Worm (Caenorhabditis elegans) whole organism, mixed stage, embryonic: ENCODE measurements around the gene shw-3.

Experiments
- M03D4.4 ChIP-seq: sonication (generic microtip); optimal IDR thresholded peaks from 2 replicates; lab custom pipeline; 2017; ENCODE audit warnings: mild to moderate bottlenecking, missing genetic modification characterization, missing compliant biosample characterization
- blmp-1 ChIP-seq: fragments of 150-350 bp; optimal IDR thresholded peaks from 2 replicates; lab custom pipeline; 2014; ENCODE audit warnings: missing biosample characterization, missing genetic modification characterization
- ceh-39 ChIP-seq: fragments of 150-350 bp; optimal IDR thresholded peaks from 2 replicates; lab custom pipeline; 2014; ENCODE audit warnings: missing biosample characterization, missing genetic modification characterization
- ceh-43 ChIP-seq: fragments of 200-800 bp; sonication (Bioruptor generic); optimal IDR thresholded peaks from 2 replicates; lab custom pipeline; 2018; ENCODE audit warnings: mild to moderate bottlenecking, missing genetic modification characterization, moderate library complexity, missing compliant biosample characterization
- ceh-83 ChIP-seq: fragments of 200-800 bp; sonication (Bioruptor generic); optimal IDR thresholded peaks from 2 replicates; lab custom pipeline; 2018; ENCODE audit warnings: mild to moderate bottlenecking, missing genetic modification characterization, missing compliant biosample characterization
- ces-1 ChIP-seq: fragments of 150-350 bp; optimal IDR thresholded peaks from 2 replicates; lab custom pipeline; 2014; ENCODE audit warnings: missing biosample characterization, missing genetic modification reagents, missing genetic modification characterization
- cnd-1 ChIP-seq: fragments of 200-800 bp; sonication (Bioruptor generic); optimal IDR thresholded peaks from 2 replicates; lab custom pipeline; 2018; ENCODE audit warnings: mild to moderate bottlenecking, missing genetic modification characterization, missing compliant biosample characterization
- drap-1 ChIP-seq: fragments of 200-800 bp; sonication (Bioruptor generic); optimal IDR thresholded peaks from 3 replicates; lab custom pipeline; 2018; ENCODE audit warnings: mild to moderate bottlenecking, missing genetic modification characterization, missing compliant biosample characterization
- flh-1 ChIP-seq: fragments of 200-800 bp; sonication (Bioruptor generic); optimal IDR thresholded peaks from 2 replicates; lab custom pipeline; 2018; ENCODE audit warnings: mild to moderate bottlenecking, missing genetic modification characterization, moderate library complexity, missing compliant biosample characterization
- ham-2 ChIP-seq: fragments of 200-800 bp; sonication (Bioruptor generic); optimal IDR thresholded peaks from 2 replicates; lab custom pipeline; 2018; ENCODE audit warnings: mild to moderate bottlenecking, missing genetic modification characterization, missing compliant biosample characterization
- hlh-1 ChIP-seq: fragments of 150-350 bp; optimal IDR thresholded peaks from 2 replicates; lab custom pipeline; 2014; ENCODE audit warnings: missing biosample characterization, missing genetic modification reagents, missing genetic modification characterization
- lin-13 ChIP-seq: fragments of 150-350 bp; optimal IDR thresholded peaks from 2 replicates; lab custom pipeline; 2014; ENCODE audit warnings: missing biosample characterization, missing genetic modification characterization
- lin-32 ChIP-seq: fragments of 200-800 bp; sonication (Bioruptor generic); optimal IDR thresholded peaks from 2 replicates; lab custom pipeline; 2018; ENCODE audit warnings: mild to moderate bottlenecking, missing genetic modification characterization, missing compliant biosample characterization
- lsy-2 ChIP-seq: fragments of 150-350 bp; optimal IDR thresholded peaks from 2 replicates; lab custom pipeline; 2014; ENCODE audit warnings: missing biosample characterization, missing genetic modification characterization
- mab-5 ChIP-seq: fragments of 150-350 bp; optimal IDR thresholded peaks from 2 replicates; lab custom pipeline; 2014; ENCODE audit warnings: missing biosample characterization, missing genetic modification characterization
- mls-2 ChIP-seq: sonication (generic microtip); optimal IDR thresholded peaks from 2 replicates; lab custom pipeline; 2016; ENCODE audit warnings: mild to moderate bottlenecking, missing genetic modification characterization, moderate library complexity, missing compliant biosample characterization
- nhr-12 ChIP-seq: fragments of 150-350 bp; optimal IDR thresholded peaks from 2 replicates; lab custom pipeline; 2014; ENCODE audit warnings: missing biosample characterization, missing genetic modification characterization
- nhr-2 ChIP-seq: fragments of 150-350 bp; optimal IDR thresholded peaks from 2 replicates; lab custom pipeline; 2014; ENCODE audit warnings: missing biosample characterization, missing genetic modification characterization
- nhr-237 ChIP-seq: fragments of 150-350 bp; optimal IDR thresholded peaks from 2 replicates; lab custom pipeline; 2014; ENCODE audit warnings: missing biosample characterization, missing genetic modification characterization
- nhr-28 ChIP-seq: fragments of 150-350 bp; optimal IDR thresholded peaks from 2 replicates; lab custom pipeline; 2014; ENCODE audit warnings: missing biosample characterization, missing genetic modification characterization
- nhr-76 ChIP-seq: sonication (generic microtip); optimal IDR thresholded peaks from 2 replicates; lab custom pipeline; 2017; ENCODE audit warnings: missing biosample characterization, missing genetic modification characterization
- pha-4 ChIP-seq: fragments of 150-350 bp; optimal IDR thresholded peaks from 2 replicates; lab custom pipeline; 2018; ENCODE audit warnings: missing biosample characterization, missing genetic modification reagents, missing genetic modification characterization
- sem-2 ChIP-seq: fragments of 200-800 bp; sonication (Bioruptor generic); optimal IDR thresholded peaks from 2 replicates; lab custom pipeline; 2018; ENCODE audit warnings: mild to moderate bottlenecking, missing genetic modification characterization, missing compliant biosample characterization
- snpc-4 ChIP-seq: fragments of 150-350 bp; optimal IDR thresholded peaks from 2 replicates; lab custom pipeline; 2014; ENCODE audit warnings: missing biosample characterization, missing genetic modification characterization
- sptf-1 ChIP-seq: sonication (generic microtip); optimal IDR thresholded peaks from 2 replicates; lab custom pipeline; 2017; ENCODE audit warnings: mild to moderate bottlenecking, missing genetic modification characterization, moderate library complexity, missing compliant biosample characterization
- tbx-8 ChIP-seq: fragments of 200-800 bp; sonication (Bioruptor generic); optimal IDR thresholded peaks from 2 replicates; lab custom pipeline; 2018; ENCODE audit warnings: mild to moderate bottlenecking, missing genetic modification characterization, moderate library complexity, missing compliant biosample characterization
- unc-39 ChIP-seq: fragments of 150-350 bp; optimal IDR thresholded peaks from 2 replicates; lab custom pipeline; 2014; ENCODE audit warnings: missing biosample characterization, missing genetic modification characterization
- zip-8 ChIP-seq: fragments of 150-350 bp; optimal IDR thresholded peaks from 2 replicates; lab custom pipeline; 2014; ENCODE audit warnings: missing biosample characterization, missing genetic modification characterization

The shw-3 gene

DNA sequence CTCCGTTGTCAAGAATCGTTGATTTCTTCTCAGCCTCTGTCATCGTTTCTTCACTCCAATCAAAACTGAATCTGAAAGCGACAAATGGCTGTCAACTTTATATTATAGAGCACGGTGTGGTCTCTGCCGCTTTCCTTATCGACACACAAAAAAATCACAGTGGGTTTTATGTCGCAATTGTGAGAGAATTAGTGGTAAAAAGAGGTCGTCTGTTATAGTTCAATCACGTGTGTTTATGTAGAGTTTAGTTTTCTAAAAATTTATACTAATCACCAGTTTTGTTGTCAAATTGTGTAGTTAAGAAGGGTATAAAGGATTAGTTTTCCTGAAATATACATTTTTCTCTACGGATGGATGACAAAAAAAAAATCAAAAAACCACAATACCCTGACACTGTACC lies 52.0 kb downstream of the shw-3 start, which contains the start of gene T16G1.7:
T16G1.7 (minus strand) TSS at position 137 of the 400 bp plus-strand sequence.
- TF ChIP-seq nhr-28 (tag; lab: Kevin White, UChicago) (no peak), pha-4 (tag; lab: Kevin White, UChicago) (no peak), cnd-1 (tag; lab: Kevin White, UChicago) (no peak), nhr-2 (tag; lab: Kevin White, UChicago) (no peak), nhr-12 (tag; lab: Kevin White, UChicago) (no peak), mab-5 (tag; lab: Kevin White, UChicago) (no peak), zip-8 (tag; lab: Kevin White, UChicago) (no peak), nhr-76 (no peak), mls-2 (tag; lab: Kevin White, UChicago) (no peak), ces-1 (GFP tag; lab: Kevin White, UChicago) (no peak), snpc-4 (tag; lab: Kevin White, UChicago) (no peak), ham-2 (GFP tag; lab: Kevin White, UChicago) (no peak), ceh-43 (GFP tag; lab: Kevin White, UChicago) (no peak), nhr-237 (tag; lab: Kevin White, UChicago) (no peak), unc-39 (tag; lab: Kevin White, UChicago) (no peak), hlh-1 (tag; lab: Kevin White, UChicago) (no peak), lin-32 (no peak)

ce11 chrV:12933654-12934053 lies 53.3 kb downstream of the shw-3 start:
- TF ChIP-seq blmp-1 (no peak), nhr-76 (no peak), ceh-43 (GFP tag; lab: Kevin White, UChicago) (no peak), zip-8 (tag; lab: Kevin White, UChicago) (no peak), sem-2 (GFP tag; lab: Kevin White, UChicago) (no peak), M03D4.4 (no peak), lin-13 (no peak), ceh-83 (no peak), pha-4 (tag; lab: Kevin White, UChicago) (no peak), snpc-4 (tag; lab: Kevin White, UChicago) (no peak), drap-1 (no peak), lsy-2 (no peak), hlh-1 (tag; lab: Kevin White, UChicago) (no peak), tbx-8 (GFP tag; lab: Kevin White, UChicago) (no peak), ceh-39 (no peak), mab-5 (tag; lab: Kevin White, UChicago) (no peak), nhr-237 (tag; lab: Kevin White, UChicago) (no peak), unc-39 (tag; lab: Kevin White, UChicago) (no peak), ham-2 (GFP tag; lab: Kevin White, UChicago) (no peak)

DNA sequence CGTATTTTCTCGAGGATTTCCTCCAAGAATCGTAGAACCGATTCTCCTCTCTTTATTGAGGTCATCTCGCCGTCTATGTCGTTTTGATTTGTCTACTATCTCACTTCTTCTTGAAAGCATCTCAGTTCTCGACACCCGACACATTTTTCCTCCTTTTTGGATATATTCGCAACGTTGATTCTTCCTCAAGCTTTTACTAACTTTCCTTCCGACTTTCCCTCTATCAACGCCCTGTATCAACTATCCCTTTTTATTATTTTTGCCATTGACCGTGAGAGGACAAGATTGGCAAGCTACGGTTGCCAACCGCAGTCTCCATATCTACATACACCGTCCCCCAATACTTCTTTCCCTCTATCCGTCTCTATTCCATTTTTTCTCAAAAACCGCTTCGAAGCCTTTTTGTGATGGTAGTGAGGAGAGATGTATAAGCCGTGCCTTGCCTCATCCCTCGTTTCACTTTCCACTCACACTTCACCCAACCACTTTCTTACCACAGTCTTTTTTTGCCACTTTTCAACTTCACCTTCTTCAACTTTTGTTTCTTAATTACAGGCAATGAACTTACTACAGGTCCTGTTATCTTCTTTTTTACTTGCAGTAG lies 57.9 kb downstream of the shw-3 start, which contains the start of gene T16G1.2:
T16G1.2 (plus strand) TSS at position 554 of the 604 bp plus-strand sequence.
- TF ChIP-seq blmp-1 (peak; percentile 24), hlh-1 (tag; lab: Kevin White, UChicago) (no peak)

DNA sequence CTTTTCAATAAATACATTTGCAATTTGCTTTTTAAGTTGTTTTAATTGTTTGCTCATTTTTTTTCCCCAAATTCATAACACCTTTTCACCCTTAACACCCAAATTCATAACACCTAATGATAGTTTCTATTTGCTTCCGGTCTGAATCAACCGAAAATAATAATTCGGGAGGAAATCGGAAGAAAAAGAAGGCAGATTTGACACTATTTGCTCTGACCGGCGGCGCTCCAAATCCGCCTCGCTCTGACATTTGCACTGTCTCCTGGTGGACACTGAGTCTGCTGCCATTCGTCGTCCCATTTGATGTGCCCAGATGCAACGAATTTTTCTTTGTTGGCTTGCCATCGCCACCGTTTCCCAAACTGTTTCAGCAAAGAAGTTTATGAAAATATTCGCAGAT lies 62.8 kb downstream of the shw-3 start, which contains the start of gene pqn-67:
pqn-67 (plus strand) TSS at position 301 of the 400 bp plus-strand sequence.
- TF ChIP-seq nhr-237 (tag; lab: Kevin White, UChicago) (no peak), zip-8 (tag; lab: Kevin White, UChicago) (no peak), drap-1 (no peak), nhr-28 (tag; lab: Kevin White, UChicago) (no peak), lsy-2 (no peak), M03D4.4 (no peak), pha-4 (tag; lab: Kevin White, UChicago) (no peak), ham-2 (GFP tag; lab: Kevin White, UChicago) (no peak), cnd-1 (tag; lab: Kevin White, UChicago) (no peak), flh-1 (GFP tag; lab: Kevin White, UChicago) (no peak), sptf-1 (tag; lab: Kevin White, UChicago) (no peak)
